Fruit fly (Drosophila melanogaster) whole organism, larva: ENCODE measurements around the gene Ythdc1.

Experiments
- noc ChIP-seq: fragments of 200-800 bp; sonication (Bioruptor generic); optimal IDR thresholded peaks from 3 replicates; lab custom pipeline; 2019; ENCODE audit warnings: missing biosample characterization, mild to moderate bottlenecking, missing genetic modification characterization, moderate library complexity

The Ythdc1 gene

DNA sequence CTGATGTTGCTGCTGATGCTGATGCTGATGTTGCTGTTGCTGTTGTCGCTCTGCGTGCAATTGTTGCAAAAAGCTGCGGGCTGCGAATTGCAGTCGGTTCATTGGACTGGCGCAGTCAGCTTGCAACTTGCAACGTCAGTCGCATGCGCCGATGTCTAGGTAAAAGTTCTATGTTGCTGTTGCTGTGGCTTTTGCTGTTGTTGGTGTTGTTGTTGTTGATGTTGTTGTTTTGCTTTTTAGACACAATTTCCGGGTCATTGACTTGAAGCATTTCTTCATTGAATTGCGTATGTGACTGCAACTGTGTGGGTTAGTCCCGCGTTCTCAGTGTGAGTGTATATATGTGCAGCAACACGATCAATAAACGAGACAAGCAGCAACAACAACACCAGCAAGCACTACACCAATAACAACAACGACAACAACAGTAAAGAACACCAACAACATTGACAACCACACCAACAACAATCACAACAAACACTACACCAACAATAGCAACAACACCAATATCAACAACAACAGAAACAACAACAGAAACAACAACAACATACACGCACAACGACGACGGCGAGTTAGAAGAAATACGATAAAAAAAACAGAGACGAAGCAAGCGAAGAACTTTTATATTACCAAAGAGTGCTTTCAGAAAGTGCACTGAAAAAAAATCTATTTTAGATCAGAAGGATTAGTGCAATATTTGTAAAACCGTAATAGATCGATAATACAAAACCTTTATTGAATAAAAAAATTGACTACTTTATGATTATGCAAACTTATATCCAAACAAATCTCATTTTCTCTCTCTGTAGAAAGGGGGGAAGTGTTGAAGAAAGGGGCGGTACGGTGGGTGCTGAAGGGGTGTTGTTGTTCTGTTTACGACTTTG is 20.2 kb upstream of the Ythdc1 start:
- TF ChIP-seq noc: no peak

DNA sequence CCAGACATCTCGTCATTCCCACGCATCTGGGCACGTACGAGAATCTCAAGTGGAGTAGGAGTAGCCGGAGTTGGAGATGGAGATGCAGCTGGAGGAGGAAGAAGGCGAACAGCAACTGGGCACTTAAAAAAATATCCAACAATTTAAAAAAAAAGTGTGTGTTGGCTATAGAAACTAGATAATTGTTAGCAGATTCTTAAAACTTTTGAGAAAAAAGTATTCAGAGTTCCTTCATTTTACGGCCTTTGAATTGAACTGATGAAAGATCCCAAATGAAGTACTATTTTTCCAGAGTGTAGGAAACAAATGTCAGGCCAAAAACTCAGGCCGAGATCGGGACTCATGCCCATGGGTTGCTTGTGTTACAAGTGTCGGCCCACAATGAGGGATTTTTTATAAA is 17.9 kb upstream of the Ythdc1 start:
- TF ChIP-seq noc: no peak

DNA sequence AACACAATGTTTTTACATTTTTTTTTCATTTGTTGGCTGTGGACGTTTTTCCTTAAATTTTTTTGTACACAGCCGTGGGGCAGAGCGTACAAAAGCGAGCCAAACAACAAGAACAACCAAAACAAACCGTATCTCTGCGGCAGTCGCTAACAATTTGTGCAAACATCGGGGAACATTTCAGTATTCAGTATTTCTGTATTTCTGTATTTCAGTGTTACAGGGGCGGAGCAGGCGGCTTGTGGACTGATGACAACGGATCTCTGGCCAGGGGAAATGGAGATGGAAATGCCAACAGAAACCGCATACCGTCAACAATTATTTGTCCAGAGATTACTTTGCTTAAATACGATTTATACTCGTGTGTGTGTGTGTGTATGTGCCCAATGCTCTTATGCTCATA is 16.6 kb upstream of the Ythdc1 start:
- no peak for TF ChIP-seq noc

DNA sequence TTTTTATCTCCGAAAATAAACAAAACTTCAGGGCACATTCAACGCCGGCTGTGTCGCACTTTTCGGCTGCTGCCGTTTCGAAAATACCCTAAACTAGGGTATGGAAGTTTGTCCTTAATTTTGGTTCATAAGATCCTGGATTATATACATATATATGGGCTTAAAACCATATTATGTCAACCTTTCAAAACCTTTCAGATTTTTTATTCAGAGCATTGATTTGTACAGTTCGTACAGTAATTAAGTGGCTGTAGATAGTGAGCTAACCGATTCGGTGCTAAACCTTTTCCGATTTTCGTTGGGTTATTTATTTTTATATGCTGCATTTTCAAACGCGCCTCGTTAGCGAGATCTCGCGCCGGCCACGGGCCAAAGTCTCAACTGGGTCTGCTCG is 15.7 kb upstream of the Ythdc1 start:
- peak; percentile 14 for TF ChIP-seq noc

DNA sequence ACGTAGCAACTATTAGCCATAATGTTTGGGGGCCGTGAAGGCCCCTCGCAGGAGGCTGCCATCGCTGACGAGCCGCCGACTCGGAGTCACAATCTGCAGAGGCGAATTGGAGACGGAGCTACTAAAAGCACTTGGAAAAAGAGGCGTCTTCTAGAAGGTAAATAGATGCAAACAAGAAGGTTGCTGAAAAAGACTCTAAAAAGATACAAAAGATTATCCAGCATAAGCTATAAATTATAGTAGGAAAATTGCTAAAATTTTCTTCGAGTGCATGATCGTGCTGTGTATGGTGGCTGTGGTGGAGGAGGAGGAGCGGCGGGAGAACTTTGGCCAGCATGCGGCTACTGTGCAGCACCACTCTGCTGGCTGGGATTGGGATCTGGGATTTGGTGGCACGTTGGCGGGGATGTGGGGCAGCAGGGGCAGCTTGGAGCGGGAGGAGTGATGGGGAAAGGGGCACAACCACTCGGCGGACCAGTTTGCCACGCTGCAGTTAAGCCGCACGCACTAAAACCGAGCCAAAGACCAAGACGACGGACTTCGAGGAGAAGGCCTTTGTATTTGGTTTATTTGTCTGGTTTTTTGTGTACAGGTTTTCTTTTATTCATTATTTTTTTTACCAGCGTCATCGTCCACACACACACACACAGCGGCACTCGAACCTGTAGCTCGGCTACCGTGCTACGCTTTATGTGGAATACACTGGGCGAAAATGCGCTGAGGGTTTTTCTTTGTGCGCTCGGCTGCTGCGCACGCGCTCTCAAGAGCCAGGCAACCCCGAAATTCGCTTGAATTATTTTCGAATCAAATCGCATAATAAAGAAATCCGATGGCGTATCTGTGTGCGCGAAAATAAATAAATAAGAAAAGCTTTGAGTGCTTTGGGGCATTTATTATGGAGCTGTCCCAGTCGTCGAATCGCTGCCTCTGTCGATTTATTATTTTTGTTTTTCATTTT is 15.0 kb upstream of the Ythdc1 start:
- no peak for TF ChIP-seq noc

DNA sequence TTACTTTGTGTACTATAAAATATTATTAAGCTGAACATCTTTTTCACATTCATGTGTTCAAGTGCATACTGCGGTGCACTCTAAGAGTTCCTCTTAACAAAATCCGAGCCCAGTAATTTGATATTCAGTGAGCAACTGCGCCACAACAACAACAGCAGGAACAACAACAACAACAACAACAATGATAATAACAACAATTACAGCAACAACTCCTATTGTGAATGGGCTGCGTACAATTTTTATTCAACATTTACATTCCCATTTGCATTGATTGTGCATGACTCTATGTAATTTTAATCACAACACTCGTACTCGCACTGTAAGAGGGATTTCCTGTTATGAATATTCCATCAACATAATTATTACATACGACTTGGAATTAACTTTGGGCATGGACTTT is 13.6 kb upstream of the Ythdc1 start:
- no peak for TF ChIP-seq noc

DNA sequence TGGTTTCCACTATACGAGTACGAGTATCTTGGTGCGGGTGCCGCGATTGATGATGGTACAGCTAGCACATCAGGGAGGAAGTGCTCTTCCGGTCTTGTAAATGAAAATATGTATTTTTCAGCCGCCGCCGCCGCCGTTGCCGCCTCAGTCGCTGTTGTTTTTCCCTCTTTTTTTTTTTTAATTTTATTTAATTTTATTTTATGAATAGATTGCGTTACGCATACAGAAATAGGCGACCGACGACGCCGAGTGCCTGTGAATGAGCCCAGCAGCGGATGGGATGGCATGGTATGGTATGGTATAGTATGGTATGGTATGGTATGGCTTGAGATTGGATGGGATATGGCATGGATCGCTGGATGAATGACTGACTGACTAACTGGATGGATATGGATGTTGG is 12.8 kb upstream of the Ythdc1 start:
- TF ChIP-seq noc: no peak

DNA sequence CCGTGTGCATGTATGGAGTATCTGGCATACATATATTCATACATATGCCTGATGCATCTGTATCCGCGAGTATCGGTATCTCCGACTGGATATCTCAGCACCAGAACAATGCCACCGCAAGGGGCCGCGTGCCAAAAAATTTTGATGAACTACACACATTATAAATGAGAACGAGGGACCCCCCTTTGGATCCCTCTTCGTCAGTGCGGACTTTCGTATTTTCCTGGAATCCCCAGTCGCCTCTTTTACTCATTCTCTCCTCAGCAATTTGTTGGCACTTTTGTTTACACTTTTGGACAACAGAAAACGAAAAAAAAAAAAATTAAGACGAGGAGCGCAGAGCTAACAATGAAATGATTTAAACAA is 11.4 kb upstream of the Ythdc1 start:
- TF ChIP-seq noc: no peak

DNA sequence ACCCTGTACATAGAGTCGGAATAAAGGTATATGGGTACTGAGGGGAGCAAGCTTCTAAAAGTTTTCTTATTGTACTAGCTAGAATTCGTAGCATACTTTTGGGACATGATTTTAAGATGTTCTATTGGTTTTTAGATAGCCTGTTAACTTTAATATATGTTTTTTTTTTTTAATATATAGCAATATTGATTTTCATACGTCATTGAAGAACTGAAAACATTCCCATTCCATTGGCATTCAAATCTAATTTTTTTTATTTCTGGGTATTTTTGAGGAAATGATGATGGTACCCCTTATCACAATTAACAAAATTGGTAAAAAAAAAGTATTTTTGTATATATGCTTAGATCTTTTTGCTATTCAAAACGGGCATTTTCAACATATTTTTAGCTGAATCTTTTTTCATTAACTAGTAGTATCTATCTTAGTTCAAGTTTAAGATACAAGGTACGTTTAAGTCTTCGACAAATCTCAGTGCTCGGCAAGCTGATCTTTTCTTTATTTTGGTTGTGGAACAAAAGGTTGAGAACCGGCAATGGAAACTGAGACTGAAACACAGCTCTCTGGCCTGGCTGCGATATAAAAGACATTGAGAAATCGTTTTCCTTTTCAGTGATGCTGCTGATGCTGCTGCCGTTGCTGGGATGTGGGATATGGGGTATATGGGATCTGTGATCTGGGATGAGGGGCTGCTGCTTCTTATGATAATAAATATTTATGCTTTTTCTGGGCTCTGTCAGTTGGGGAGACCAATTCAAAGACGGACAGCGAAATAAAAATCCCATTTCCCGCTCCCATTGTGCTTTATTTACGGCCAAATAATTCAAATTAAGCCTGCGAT is 10.8 kb upstream of the Ythdc1 start:
- TF ChIP-seq noc: no peak

DNA sequence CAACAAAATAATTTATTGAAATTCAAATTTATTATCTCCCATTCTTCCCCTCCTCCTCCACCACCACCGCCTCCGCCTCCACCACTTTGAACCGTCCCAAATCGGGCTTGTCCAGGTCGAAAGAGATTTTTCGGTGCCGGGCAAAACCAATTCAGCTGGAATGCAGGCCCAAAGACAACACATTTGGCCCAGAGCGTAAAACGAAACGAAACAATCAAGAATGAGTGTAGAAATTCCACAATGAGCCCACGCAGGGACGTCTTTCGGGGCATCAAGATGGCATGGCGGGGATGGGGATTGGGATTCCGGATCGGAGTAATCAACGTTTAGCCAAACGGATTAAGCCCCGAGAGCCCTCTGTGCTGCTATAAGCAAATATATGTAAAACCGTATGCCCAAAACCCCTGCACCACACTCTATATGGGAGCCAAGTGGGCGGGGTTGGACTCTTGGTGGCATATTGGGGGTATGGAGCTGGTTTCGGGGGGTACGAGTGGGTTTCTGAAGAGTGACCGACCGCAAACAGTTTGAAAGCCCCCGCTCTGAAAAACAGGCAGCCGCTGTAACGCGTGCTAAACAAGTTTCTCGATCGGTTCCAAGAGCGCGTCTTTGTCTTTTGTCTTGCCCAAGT is 10.1 kb upstream of the Ythdc1 start:
- TF ChIP-seq noc: peak; percentile 21

DNA sequence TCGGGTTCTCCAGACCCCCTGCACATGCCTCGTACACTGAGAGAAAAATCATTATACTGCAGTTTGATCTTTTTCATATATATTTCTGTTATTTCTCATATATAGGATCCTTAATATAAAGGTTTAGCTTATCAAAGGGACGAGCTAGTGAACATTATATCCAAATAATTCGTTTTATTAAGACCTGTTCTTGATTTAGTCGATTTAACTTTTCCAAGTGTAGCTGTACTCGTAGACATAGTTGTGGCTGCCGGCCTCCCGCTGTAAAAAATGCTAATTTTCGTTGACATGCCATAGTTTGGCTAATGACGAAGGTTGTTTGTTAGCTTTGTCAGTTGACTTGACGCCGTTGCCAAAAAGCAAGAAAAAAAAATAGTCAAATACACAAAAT is 8.5 kb upstream of the Ythdc1 start:
- peak; percentile 88 for TF ChIP-seq noc

DNA sequence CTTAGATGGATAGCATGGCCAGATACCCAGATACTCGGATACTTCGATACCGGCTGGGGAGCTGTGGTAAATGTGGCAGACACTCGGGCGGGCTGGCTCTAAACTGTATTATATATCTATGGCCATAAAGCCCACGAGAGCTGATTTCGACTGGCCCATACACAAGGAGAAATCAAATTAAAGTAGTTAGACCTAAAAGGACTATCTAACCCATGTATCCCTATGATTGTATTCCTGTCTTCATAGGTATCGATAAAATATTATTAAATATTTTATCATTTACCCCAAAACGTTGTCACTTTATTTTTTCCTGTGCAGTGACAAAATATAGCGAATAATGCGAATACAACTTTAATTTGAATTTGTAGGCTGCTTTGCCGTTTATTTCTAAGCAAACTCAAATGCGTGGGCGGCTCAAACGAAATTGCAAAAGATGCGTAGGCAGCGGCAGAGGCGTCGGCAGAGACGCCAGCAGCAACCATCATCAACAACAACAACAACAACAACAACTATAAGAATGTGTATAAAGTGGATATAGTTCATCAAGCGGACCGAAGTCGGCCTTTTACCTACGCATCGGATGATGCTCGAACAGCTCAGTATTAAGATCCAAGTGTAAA is 8.0 kb upstream of the Ythdc1 start:
- peak; percentile 3 for TF ChIP-seq noc

DNA sequence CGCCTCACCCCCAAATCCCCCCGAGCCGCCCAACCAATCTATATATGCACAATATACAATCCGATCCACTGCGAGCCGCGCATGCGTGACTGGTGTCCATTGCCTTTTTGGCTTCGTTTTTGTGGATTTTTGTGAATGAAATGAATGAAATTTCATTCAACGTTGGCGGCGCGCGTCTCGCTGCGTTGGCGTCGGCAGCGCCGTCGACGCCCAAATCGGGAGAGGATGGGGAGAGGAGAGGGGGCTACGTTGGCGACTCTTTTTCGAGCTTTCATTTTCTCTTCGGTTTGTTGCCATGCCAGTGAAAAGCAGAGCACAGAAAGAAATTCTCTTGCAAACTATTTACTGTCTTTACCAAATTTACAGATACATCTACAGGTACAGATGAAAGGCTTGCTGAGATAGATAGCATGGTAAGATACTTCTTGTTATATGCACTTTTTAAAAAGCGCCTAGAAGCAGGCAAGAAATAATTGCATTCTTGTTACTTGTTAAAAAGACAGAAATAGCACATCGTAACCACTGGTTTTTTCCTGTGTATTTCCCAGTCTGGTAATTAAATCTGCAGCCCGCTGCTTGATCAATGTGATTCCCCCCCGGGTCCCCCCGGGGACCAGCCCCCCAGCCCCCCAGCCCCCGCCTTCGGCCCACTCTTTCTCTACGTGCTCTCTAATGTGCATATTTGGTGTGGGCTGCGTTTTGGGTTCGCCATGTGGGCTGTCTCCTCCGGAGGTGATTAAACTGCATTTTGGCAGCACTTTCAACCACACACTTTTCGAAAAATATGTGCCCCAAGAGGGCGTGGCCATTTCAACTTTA is 6.5 kb upstream of the Ythdc1 start:
- TF ChIP-seq noc: no peak

DNA sequence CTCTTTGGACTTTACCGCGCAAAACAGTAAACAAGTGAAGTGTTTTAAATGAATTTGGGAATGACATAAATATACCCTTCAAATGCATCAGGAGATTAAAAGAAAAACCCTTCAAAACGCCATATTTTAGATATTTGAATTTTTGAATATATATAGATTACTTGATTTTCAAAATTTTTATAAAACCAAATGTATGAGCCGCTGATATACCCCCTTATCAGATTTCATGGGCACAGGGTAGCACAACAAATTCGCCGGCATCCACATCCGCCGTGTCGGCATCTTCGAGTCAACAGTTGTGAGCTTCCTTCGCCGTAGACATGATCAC is 4.0 kb upstream of the Ythdc1 start, which contains the start of gene Ids:
Ids (plus strand) TSS at position 304 of the 328 bp plus-strand sequence.
- TF ChIP-seq noc: peak; percentile 66
